Worm (Caenorhabditis elegans): ENCODE results near the gene nhr-17.

Gene nhr-17

ce11 chrX:12633862-12634404 is 33.7 kb downstream of the nhr-17 start, which contains the start of gene ivns-1:
Gene ivns-1 (minus strand): TSS chrX:12634354.
- TF ChIP-seq ama-1 (optimal IDR thresholded peaks at IDR 0.05): no peak
- no peak for TF ChIP-seq ceh-13 (GFP tag; optimal IDR thresholded peaks at IDR 0.05)
- no peak for TF ChIP-seq tbx-37 (GFP tag; conservative IDR thresholded peaks at IDR 0.05)
- TF ChIP-seq scrt-1 (GFP tag; IDR thresholded peaks at IDR 0.05): no peak
- TF ChIP-seq hnd-1 (tag; optimal IDR thresholded peaks at IDR 0.05): no peak

- no peak for TF ChIP-seq tbx-37 (GFP tag; conservative IDR thresholded peaks at IDR 0.05)
- no peak for TF ChIP-seq sea-1 (GFP tag; conservative IDR thresholded peaks at IDR 0.05)
- no peak for TF ChIP-seq ama-1 (optimal IDR thresholded peaks at IDR 0.05)
- no peak for TF ChIP-seq F13C5.2 (tag; optimal IDR thresholded peaks at IDR 0.05)
- TF ChIP-seq tra-4 (tag; optimal IDR thresholded peaks at IDR 0.05): no peak
- TF ChIP-seq ceh-13 (GFP tag; optimal IDR thresholded peaks at IDR 0.05): no peak
- no peak for TF ChIP-seq pes-1 (GFP tag; IDR thresholded peaks at IDR 0.05)
- no peak for TF ChIP-seq hmbx-1 (tag; optimal IDR thresholded peaks at IDR 0.05)
- no peak for TF ChIP-seq flt-1 (GFP tag; IDR thresholded peaks at IDR 0.05)
- TF ChIP-seq scrt-1 (GFP tag; IDR thresholded peaks at IDR 0.05): no peak
- no peak for TF ChIP-seq hnd-1 (tag; optimal IDR thresholded peaks at IDR 0.05)
- TF ChIP-seq aly-1 (tag; optimal IDR thresholded peaks at IDR 0.05): no peak
- no peak for TF ChIP-seq ets-7 (tag; optimal IDR thresholded peaks at IDR 0.05)
Measured at ce11 chrX:12632657-12633056, 35.0 kb downstream of the nhr-17 start.

- TF ChIP-seq sea-1 (GFP tag; conservative IDR thresholded peaks at IDR 0.05) (no peak), B0310.2 (tag; optimal IDR thresholded peaks at IDR 0.05) (no peak), ceh-36 (tag; optimal IDR thresholded peaks at IDR 0.05) (no peak), ets-7 (tag; optimal IDR thresholded peaks at IDR 0.05) (no peak), hmbx-1 (tag; optimal IDR thresholded peaks at IDR 0.05) (no peak), pes-1 (GFP tag; IDR thresholded peaks at IDR 0.05) (no peak), aly-1 (tag; optimal IDR thresholded peaks at IDR 0.05) (no peak), flt-1 (GFP tag; IDR thresholded peaks at IDR 0.05) (no peak), tbx-11 (GFP tag; IDR thresholded peaks at IDR 0.05) (no peak), hmg-4 (GFP tag; optimal IDR thresholded peaks at IDR 0.05) (no peak), ceh-13 (GFP tag; optimal IDR thresholded peaks at IDR 0.05) (no peak), tra-4 (tag; optimal IDR thresholded peaks at IDR 0.05) (no peak), ama-1 (optimal IDR thresholded peaks at IDR 0.05) (no peak), hnd-1 (tag; optimal IDR thresholded peaks at IDR 0.05) (no peak), tbx-37 (GFP tag; conservative IDR thresholded peaks at IDR 0.05) (no peak), F13C5.2 (tag; optimal IDR thresholded peaks at IDR 0.05) (no peak), scrt-1 (GFP tag; IDR thresholded peaks at IDR 0.05) (no peak)
Measured at ce11 chrX:12631446-12631845, 36.2 kb downstream of the nhr-17 start.

ce11 chrX:12630556-12630955 is 37.1 kb downstream of the nhr-17 start:
- TF ChIP-seq ama-1 (optimal IDR thresholded peaks at IDR 0.05): no peak
- no peak for TF ChIP-seq hmg-4 (GFP tag; optimal IDR thresholded peaks at IDR 0.05)
- no peak for TF ChIP-seq F13C5.2 (tag; optimal IDR thresholded peaks at IDR 0.05)
- no peak for TF ChIP-seq flt-1 (GFP tag; IDR thresholded peaks at IDR 0.05)
- no peak for TF ChIP-seq hmbx-1 (tag; optimal IDR thresholded peaks at IDR 0.05)
- TF ChIP-seq tbx-37 (GFP tag; conservative IDR thresholded peaks at IDR 0.05): no peak
- TF ChIP-seq tra-4 (tag; optimal IDR thresholded peaks at IDR 0.05): no peak
- TF ChIP-seq aly-1 (tag; optimal IDR thresholded peaks at IDR 0.05): no peak
- no peak for TF ChIP-seq ets-7 (tag; optimal IDR thresholded peaks at IDR 0.05)
- TF ChIP-seq tbx-11 (GFP tag; IDR thresholded peaks at IDR 0.05): no peak
- TF ChIP-seq hnd-1 (tag; optimal IDR thresholded peaks at IDR 0.05): no peak

ce11 chrX:12630005-12630404 is 37.6 kb downstream of the nhr-17 start:
- no peak for TF ChIP-seq hmg-4 (GFP tag; optimal IDR thresholded peaks at IDR 0.05)
- TF ChIP-seq hnd-1 (tag; optimal IDR thresholded peaks at IDR 0.05): no peak
- TF ChIP-seq tra-4 (tag; optimal IDR thresholded peaks at IDR 0.05): no peak
- no peak for TF ChIP-seq ets-7 (tag; optimal IDR thresholded peaks at IDR 0.05)

- TF ChIP-seq hmg-4 (GFP tag; optimal IDR thresholded peaks at IDR 0.05) (peak; percentile 70), flt-1 (GFP tag; IDR thresholded peaks at IDR 0.05) (no peak), tbx-11 (GFP tag; IDR thresholded peaks at IDR 0.05) (0 out of 2 replicates have a peak, but pooled peaks have one; percentile 34), ceh-36 (tag; optimal IDR thresholded peaks at IDR 0.05) (no peak)
Measured at ce11 chrX:12629257-12629656, 38.4 kb downstream of the nhr-17 start.

ce11 chrX:12627797-12628196 is 39.9 kb downstream of the nhr-17 start:
- TF ChIP-seq sea-1 (GFP tag; conservative IDR thresholded peaks at IDR 0.05): no peak
- no peak for TF ChIP-seq ceh-13 (GFP tag; optimal IDR thresholded peaks at IDR 0.05)
- no peak for TF ChIP-seq tra-4 (tag; optimal IDR thresholded peaks at IDR 0.05)
- TF ChIP-seq hnd-1 (tag; optimal IDR thresholded peaks at IDR 0.05): no peak

ce11 chrX:12620310-12620709 is 47.3 kb downstream of the nhr-17 start:
- no peak for TF ChIP-seq tra-4 (tag; optimal IDR thresholded peaks at IDR 0.05)

ce11 chrX:12619165-12619564 is 48.5 kb downstream of the nhr-17 start, which contains the start of gene R09A8.2:
Gene R09A8.2 (plus strand): TSS chrX:12619465.
- TF ChIP-seq sea-1 (GFP tag; conservative IDR thresholded peaks at IDR 0.05) (no peak), tbx-37 (GFP tag; conservative IDR thresholded peaks at IDR 0.05) (no peak), pes-1 (GFP tag; IDR thresholded peaks at IDR 0.05) (no peak), hmbx-1 (tag; optimal IDR thresholded peaks at IDR 0.05) (no peak), aly-1 (tag; optimal IDR thresholded peaks at IDR 0.05) (no peak), ama-1 (optimal IDR thresholded peaks at IDR 0.05) (no peak), tra-4 (tag; optimal IDR thresholded peaks at IDR 0.05) (no peak), scrt-1 (GFP tag; IDR thresholded peaks at IDR 0.05) (no peak), hnd-1 (tag; optimal IDR thresholded peaks at IDR 0.05) (no peak), ceh-36 (tag; optimal IDR thresholded peaks at IDR 0.05) (no peak), B0310.2 (tag; optimal IDR thresholded peaks at IDR 0.05) (no peak)

Measured in whole organism, early embryonic.